Fruit fly (Drosophila melanogaster) whole organism, prepupa: ENCODE results near the gene Bx42.

Source experiments
- CG10631 ChIP-seq: fragments of 200-800 bp; sonication (Bioruptor generic); optimal IDR thresholded peaks from 2 replicates; lab custom pipeline; 2016; ENCODE audit warnings: missing biosample characterization, missing genetic modification characterization
- CG10669 ChIP-seq: fragments of 200-800 bp; sonication (Bioruptor generic); optimal IDR thresholded peaks from 3 replicates; lab custom pipeline; 2018; ENCODE audit warnings: missing biosample characterization, mild to moderate bottlenecking, missing genetic modification characterization, moderate library complexity
- CG11294 ChIP-seq: fragments of 200-800 bp; sonication (Bioruptor generic); IDR thresholded peaks from 2 replicates; pipeline ENCODE4 v1.3.6; 2022; ENCODE audit warnings: missing biosample characterization, missing genetic modification characterization
- CG11762 ChIP-seq: fragments of 200-800 bp; sonication (Bioruptor generic); optimal IDR thresholded peaks from 3 replicates; lab custom pipeline; 2016; ENCODE audit warnings: missing biosample characterization, missing genetic modification characterization; ENCODE audit not compliant: insufficient read depth
- CG11902 ChIP-seq: fragments of 200-800 bp; sonication (Bioruptor generic); optimal IDR thresholded peaks from 3 replicates; lab custom pipeline; 2016; ENCODE audit warnings: missing biosample characterization, missing genetic modification characterization
- CG15336 ChIP-seq: fragments of 200-800 bp; sonication (Bioruptor generic); IDR thresholded peaks from 2 replicates; pipeline ENCODE4 v1.3.6; 2022; ENCODE audit warnings: missing biosample characterization, missing genetic modification characterization
- CG1621 ChIP-seq: fragments of 200-800 bp; sonication (Bioruptor generic); optimal IDR thresholded peaks from 3 replicates; lab custom pipeline; 2018; ENCODE audit warnings: missing biosample characterization, mild to moderate bottlenecking, missing genetic modification characterization
- CG16779 ChIP-seq: fragments of 200-800 bp; sonication (Bioruptor generic); optimal IDR thresholded peaks from 3 replicates; lab custom pipeline; 2017; ENCODE audit warnings: missing biosample characterization, mild to moderate bottlenecking, missing genetic modification characterization
- CG31627 ChIP-seq: fragments of 200-800 bp; sonication (Bioruptor generic); optimal IDR thresholded peaks from 3 replicates; lab custom pipeline; 2016; ENCODE audit warnings: missing biosample characterization, missing genetic modification characterization
- CG34406 ChIP-seq: fragments of 200-800 bp; sonication (Bioruptor generic); optimal IDR thresholded peaks from 3 replicates; lab custom pipeline; 2016; ENCODE audit warnings: missing biosample characterization, missing genetic modification characterization
- CG3919 ChIP-seq: fragments of 200-800 bp; sonication (Bioruptor generic); optimal IDR thresholded peaks from 3 replicates; lab custom pipeline; 2016; ENCODE audit warnings: missing biosample characterization, missing genetic modification characterization
- CG4318 ChIP-seq: fragments of 200-800 bp; sonication (Bioruptor generic); optimal IDR thresholded peaks from 3 replicates; lab custom pipeline; 2017; ENCODE audit warnings: missing biosample characterization, mild to moderate bottlenecking, missing genetic modification characterization
- CG6163 ChIP-seq: fragments of 200-800 bp; sonication (Bioruptor generic); IDR thresholded peaks from 3 replicates; pipeline ENCODE4 v1.3.6; 2022; ENCODE audit warnings: missing biosample characterization, missing genetic modification characterization
- CG6276 ChIP-seq: fragments of 200-800 bp; sonication (Bioruptor generic); optimal IDR thresholded peaks from 2 replicates; lab custom pipeline; 2017; ENCODE audit warnings: missing biosample characterization, mild to moderate bottlenecking, missing genetic modification characterization
- CG6792 ChIP-seq: fragments of 200-800 bp; sonication (Bioruptor generic); optimal IDR thresholded peaks from 3 replicates; lab custom pipeline; 2016; ENCODE audit warnings: missing biosample characterization, missing genetic modification characterization
- CG6808 ChIP-seq: fragments of 200-800 bp; sonication (Bioruptor generic); optimal IDR thresholded peaks from 3 replicates; lab custom pipeline; 2017; ENCODE audit warnings: missing biosample characterization, missing genetic modification characterization, mild to moderate bottlenecking, moderate library complexity, missing genetic modification reagents
- CG6854 ChIP-seq: fragments of 200-800 bp; sonication (Bioruptor generic); optimal IDR thresholded peaks from 2 replicates; lab custom pipeline; 2017; ENCODE audit warnings: missing biosample characterization, mild to moderate bottlenecking, missing genetic modification characterization
- CG7368 ChIP-seq: fragments of 200-800 bp; sonication (Bioruptor generic); optimal IDR thresholded peaks from 3 replicates; lab custom pipeline; 2016; ENCODE audit warnings: missing biosample characterization, missing genetic modification characterization
- CG8119 ChIP-seq: fragments of 200-800 bp; sonication (Bioruptor generic); IDR thresholded peaks from 3 replicates; pipeline ENCODE4 v1.3.6; 2022; ENCODE audit warnings: missing biosample characterization, missing genetic modification characterization
- CG8632 ChIP-seq: fragments of 200-800 bp; sonication (Bioruptor generic); optimal IDR thresholded peaks from 3 replicates; lab custom pipeline; 2016; ENCODE audit warnings: missing biosample characterization, missing genetic modification characterization
- Eip78C ChIP-seq: fragments of 200-800 bp; sonication (Bioruptor generic); peaks from one replicate; lab custom pipeline; 2016; ENCODE audit warnings: missing biosample characterization, missing genetic modification characterization
- Eip93F ChIP-seq: fragments of 200-800 bp; sonication (Bioruptor generic); optimal IDR thresholded peaks from 2 replicates; lab custom pipeline; 2016; ENCODE audit warnings: missing biosample characterization, mild to moderate bottlenecking, missing genetic modification characterization
- Ets21C ChIP-seq: fragments of 200-800 bp; sonication (Bioruptor generic); optimal IDR thresholded peaks from 3 replicates; lab custom pipeline; 2016; ENCODE audit warnings: missing biosample characterization, missing genetic modification characterization
- Ets96B ChIP-seq: fragments of 200-800 bp; optimal IDR thresholded peaks from 2 replicates; lab custom pipeline; 2019; ENCODE audit warnings: missing biosample characterization, mild to moderate bottlenecking, missing genetic modification characterization, moderate library complexity
- Gug ChIP-seq: fragments of 200-800 bp; sonication (Bioruptor generic); IDR thresholded peaks from 2 replicates; pipeline ENCODE4 v1.3.6; 2022; ENCODE audit warnings: missing biosample characterization, missing genetic modification characterization
- Hr38 ChIP-seq: sonication (Bioruptor generic); optimal IDR thresholded peaks from 2 replicates; lab custom pipeline; 2016; ENCODE audit warnings: missing biosample characterization, missing genetic modification characterization
- Hr39 ChIP-seq: fragments of 200-800 bp; sonication (Bioruptor generic); optimal IDR thresholded peaks from 2 replicates; lab custom pipeline; 2016; ENCODE audit warnings: missing biosample characterization, missing genetic modification characterization
- Hr4 ChIP-seq: fragments of 200-800 bp; sonication (Bioruptor generic); optimal IDR thresholded peaks from 3 replicates; lab custom pipeline; 2016; ENCODE audit warnings: missing biosample characterization, missing genetic modification characterization
- Met ChIP-seq: fragments of 200-800 bp; sonication (Bioruptor generic); optimal IDR thresholded peaks from 3 replicates; lab custom pipeline; 2016; ENCODE audit warnings: missing biosample characterization, missing genetic modification characterization
- OdsH ChIP-seq: fragments of 200-800 bp; sonication (Bioruptor generic); optimal IDR thresholded peaks from 3 replicates; lab custom pipeline; 2016; ENCODE audit warnings: missing biosample characterization, missing genetic modification characterization
- Smox ChIP-seq: fragments of 200-800 bp; sonication (Bioruptor generic); optimal IDR thresholded peaks from 3 replicates; lab custom pipeline; 2016; ENCODE audit warnings: missing biosample characterization, missing genetic modification characterization
- Sox102F ChIP-seq: fragments of 200-800 bp; sonication (Bioruptor generic); optimal IDR thresholded peaks from 2 replicates; lab custom pipeline; 2016; ENCODE audit warnings: missing biosample characterization, mild to moderate bottlenecking, missing genetic modification characterization
- Sox14 ChIP-seq: fragments of 200-800 bp; sonication (Bioruptor generic); optimal IDR thresholded peaks from 3 replicates; lab custom pipeline; 2016; ENCODE audit warnings: missing biosample characterization, missing genetic modification characterization
- Sox15 ChIP-seq: fragments of 200-800 bp; sonication (Bioruptor generic); optimal IDR thresholded peaks from 3 replicates; lab custom pipeline; 2016; ENCODE audit warnings: missing biosample characterization, missing genetic modification characterization
- dac ChIP-seq: fragments of 200-800 bp; sonication (Bioruptor generic); optimal IDR thresholded peaks from 2 replicates; lab custom pipeline; 2017; ENCODE audit warnings: missing biosample characterization, mild to moderate bottlenecking, missing genetic modification characterization
- dsx ChIP-seq: fragments of 200-800 bp; optimal IDR thresholded peaks from 3 replicates; lab custom pipeline; 2019; ENCODE audit warnings: missing biosample characterization, mild to moderate bottlenecking, missing genetic modification characterization, moderate library complexity; ENCODE audit not compliant: poor library complexity, severe bottlenecking
- eg ChIP-seq: fragments of 200-800 bp; sonication (Bioruptor generic); IDR thresholded peaks from 3 replicates; pipeline ENCODE4 v1.3.6; 2022; ENCODE audit warnings: missing biosample characterization, missing genetic modification characterization
- esn ChIP-seq: fragments of 200-800 bp; sonication (Bioruptor generic); optimal IDR thresholded peaks from 2 replicates; lab custom pipeline; 2016; ENCODE audit warnings: missing biosample characterization, mild to moderate bottlenecking, missing genetic modification characterization, moderate library complexity
- fd59A ChIP-seq: fragments of 200-800 bp; sonication (Bioruptor generic); optimal IDR thresholded peaks from 2 replicates; lab custom pipeline; 2017; ENCODE audit warnings: missing biosample characterization, mild to moderate bottlenecking, missing genetic modification characterization, missing genetic modification reagents
- fd85E ChIP-seq: fragments of 200-800 bp; sonication (Bioruptor generic); optimal IDR thresholded peaks from 3 replicates; lab custom pipeline; 2016; ENCODE audit warnings: missing biosample characterization, missing genetic modification characterization
- fkh ChIP-seq: fragments of 200-800 bp; sonication (Bioruptor generic); optimal IDR thresholded peaks from 3 replicates; lab custom pipeline; 2017; ENCODE audit warnings: missing biosample characterization, mild to moderate bottlenecking, missing genetic modification characterization, moderate library complexity
- lz ChIP-seq: fragments of 200-800 bp; sonication (Bioruptor generic); optimal IDR thresholded peaks from 3 replicates; lab custom pipeline; 2016; ENCODE audit warnings: missing biosample characterization, missing genetic modification characterization
- net ChIP-seq: fragments of 200-800 bp; sonication (Bioruptor generic); optimal IDR thresholded peaks from 3 replicates; lab custom pipeline; 2016; ENCODE audit warnings: missing biosample characterization, missing genetic modification characterization
- pdm3 ChIP-seq: fragments of 200-800 bp; sonication (Bioruptor generic); optimal IDR thresholded peaks from 3 replicates; lab custom pipeline; 2016; ENCODE audit warnings: missing biosample characterization, missing genetic modification characterization
- salr ChIP-seq, 2 experiments: fragments of 200-800 bp; sonication (Bioruptor generic); optimal IDR thresholded peaks; 3 replicates each; lab custom pipeline; 2016 to 2018; ENCODE audit warnings: missing biosample characterization in 2 of 2, missing genetic modification characterization in 2 of 2, mild to moderate bottlenecking in 1 of 2
- spab ChIP-seq: fragments of 200-800 bp; sonication (Bioruptor generic); optimal IDR thresholded peaks from 2 replicates; lab custom pipeline; 2017; ENCODE audit warnings: missing biosample characterization, mild to moderate bottlenecking, missing genetic modification characterization, missing genetic modification reagents
- ss ChIP-seq, 2 experiments: fragments of 200-800 bp; sonication (Bioruptor generic); optimal IDR thresholded peaks; 2 replicates in 1 of 2; 3 replicates in 1 of 2; lab custom pipeline; 2017 to 2018; ENCODE audit warnings: mild to moderate bottlenecking in 2 of 2, missing biosample characterization in 2 of 2, missing genetic modification characterization in 2 of 2, moderate library complexity in 1 of 2
- svp ChIP-seq: fragments of 200-800 bp; sonication (Bioruptor generic); peaks from one replicate; lab custom pipeline; 2016; ENCODE audit warnings: missing biosample characterization, missing genetic modification characterization
- topi ChIP-seq: fragments of 200-800 bp; sonication (Bioruptor generic); optimal IDR thresholded peaks from 3 replicates; lab custom pipeline; 2016; ENCODE audit warnings: missing biosample characterization, missing genetic modification characterization
- vri ChIP-seq: fragments of 200-800 bp; sonication (Bioruptor generic); optimal IDR thresholded peaks from 3 replicates; lab custom pipeline; 2016; ENCODE audit warnings: missing biosample characterization, mild to moderate bottlenecking, missing genetic modification characterization

The Bx42 gene

DNA sequence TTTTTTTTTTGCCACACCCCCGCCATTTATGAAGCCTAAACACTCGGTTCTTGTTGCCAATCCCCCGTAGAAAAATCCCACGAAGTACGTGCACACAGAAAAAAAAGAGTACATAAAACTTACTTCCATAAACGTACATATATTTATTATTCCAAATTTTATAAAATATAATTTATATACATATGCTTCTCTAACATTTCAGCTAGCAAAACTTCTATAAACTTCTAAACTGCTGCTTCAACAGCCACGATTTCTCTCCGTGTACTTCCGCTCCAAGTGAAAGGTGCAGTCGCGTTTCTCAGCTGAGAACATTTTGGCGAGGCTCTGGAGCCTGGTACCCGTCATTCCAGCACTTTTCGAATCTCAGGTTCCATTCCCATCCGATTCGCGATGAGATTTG, 43.7 kb downstream of the Bx42 start (continued):
- TF ChIP-seq CG6854 (GFP tag; lab: Kevin White, UChicago) (no peak), net (GFP tag; lab: Kevin White, UChicago) (peak; percentile 48)

DNA sequence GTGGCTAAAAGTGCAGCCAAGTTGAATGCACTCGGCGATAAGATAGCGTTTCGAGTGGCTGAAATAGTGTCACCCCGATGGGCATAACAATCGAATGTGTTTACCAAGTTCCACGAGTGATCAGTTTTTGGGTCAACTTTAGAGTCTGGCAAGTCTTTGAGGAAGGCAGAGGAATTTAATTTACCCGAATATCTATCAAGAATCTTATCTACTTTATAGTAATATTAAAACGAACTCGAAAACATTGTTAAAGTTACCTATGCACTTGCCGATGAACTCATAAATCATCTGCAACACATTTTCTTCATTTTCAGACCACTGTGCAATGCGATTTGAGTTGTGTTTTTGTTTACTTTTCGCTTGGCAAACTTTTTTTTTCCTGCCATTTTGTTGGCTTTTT, 45.1 kb downstream of the Bx42 start:
- TF ChIP-seq CG10669 (GFP tag; lab: Kevin White, UChicago), result peak; percentile 37
- TF ChIP-seq CG16779 (tag; lab: Kevin White, UChicago), result peak; percentile 30
- TF ChIP-seq Eip93F (GFP tag; lab: Kevin White, UChicago), result no peak
- no peak for TF ChIP-seq dsx (GFP tag; lab: Kevin White, UChicago)
- peak; percentile 24 for TF ChIP-seq CG6792 (GFP tag; lab: Kevin White, UChicago)
- peak in 1 of 2 experiments; percentile 40 for TF ChIP-seq salr (GFP tag; optimal IDR thresholded peaks at IDR 0.05; lab: Kevin White, UChicago)
- TF ChIP-seq fd85E, result no peak
- TF ChIP-seq Sox102F (GFP tag; lab: Kevin White, UChicago), result peak; percentile 23
- TF ChIP-seq eg, result peak; percentile 52; the same call in 1 of the 3 replicates
- TF ChIP-seq Sox15 (GFP tag; lab: Kevin White, UChicago), result no peak
- peak; percentile 42 for TF ChIP-seq pdm3 (GFP tag; lab: Kevin White, UChicago)
- peak; percentile 29 for TF ChIP-seq dac (GFP tag; lab: Kevin White, UChicago)
- TF ChIP-seq CG8119 (GFP tag; lab: Robert Waterston, UW), result peak; percentile 62
- TF ChIP-seq CG8632 (GFP tag; lab: Kevin White, UChicago), result peak; percentile 49
- peak; percentile 28 for TF ChIP-seq topi
- peak; percentile 85 for TF ChIP-seq Eip78C (GFP tag; lab: Kevin White, UChicago)
- no peak for TF ChIP-seq Ets21C
- peak; percentile 46 for TF ChIP-seq CG6808 (GFP tag; lab: Kevin White, UChicago)
- peak; percentile 25; the same call in 1 of the 2 replicates for TF ChIP-seq Gug (GFP tag; lab: Robert Waterston, UW)
- TF ChIP-seq fkh (GFP tag; lab: Kevin White, UChicago), result no peak
- peak; percentile 52 for TF ChIP-seq CG4318 (GFP tag; lab: Kevin White, UChicago)
- no peak for TF ChIP-seq spab (GFP tag; lab: Kevin White, UChicago)
- TF ChIP-seq lz, result no peak
- peak; percentile 66 for TF ChIP-seq CG6276
- peak; percentile 13 for TF ChIP-seq Ets96B (tag; lab: Kevin White, UChicago)
- no peak for TF ChIP-seq CG11294
- no peak for TF ChIP-seq CG11902
- peak; percentile 62 for TF ChIP-seq svp (GFP tag; lab: Kevin White, UChicago)
- TF ChIP-seq Hr39 (GFP tag; lab: Kevin White, UChicago), result peak; percentile 16
- no peak for TF ChIP-seq vri (GFP tag; lab: Kevin White, UChicago)
- TF ChIP-seq Sox14 (GFP tag; lab: Kevin White, UChicago), result no peak
- peak; percentile 21 for TF ChIP-seq CG10631
- TF ChIP-seq CG31627, result peak; percentile 14
- peak; percentile 34 for TF ChIP-seq Met (GFP tag; lab: Kevin White, UChicago)
- TF ChIP-seq CG34406 (GFP tag; lab: Kevin White, UChicago), result peak; percentile 13
- TF ChIP-seq OdsH (GFP tag; lab: Kevin White, UChicago), result peak; percentile 45
- peak; percentile 15 for TF ChIP-seq CG7368
- no peak for TF ChIP-seq Hr38 (GFP tag; lab: Kevin White, UChicago)
- TF ChIP-seq esn, result peak; percentile 35
- peak in 1 of 2 experiments; percentile 34 for TF ChIP-seq ss (GFP tag; optimal IDR thresholded peaks at IDR 0.05; lab: Kevin White, UChicago)
- TF ChIP-seq CG6163 (GFP tag; lab: Robert Waterston, UW), result 0 out of 3 replicates have a peak, but pooled peaks have one; percentile 19
- peak; percentile 56 for TF ChIP-seq CG3919 (GFP tag; lab: Kevin White, UChicago)
- peak; percentile 37 for TF ChIP-seq CG11762
- TF ChIP-seq net (GFP tag; lab: Kevin White, UChicago), result peak; percentile 40
- peak; percentile 71 for TF ChIP-seq Hr4 (GFP tag; lab: Kevin White, UChicago)
- peak; percentile 50; the same call in 1 of the 2 replicates for TF ChIP-seq CG15336 (GFP tag; lab: Robert Waterston, UW)
- TF ChIP-seq fd59A, result no peak
- TF ChIP-seq Smox, result peak; percentile 17
- no peak for TF ChIP-seq CG1621 (tag; lab: Kevin White, UChicago)
